Worm (Caenorhabditis elegans) whole organism, late embryonic: ENCODE measurements around the gene ife-1.
A peak's percentile ranks its signal among the peaks of the same experiment; 100 is the strongest.

Experiments
- C38D4.7 ChIP-seq: fragments of 200-800 bp; sonication (Bioruptor generic); optimal IDR thresholded peaks from 2 replicates; lab custom pipeline; 2018; ENCODE audit warnings: mild to moderate bottlenecking, missing genetic modification characterization, moderate library complexity, missing compliant biosample characterization
- K02D7.2 ChIP-seq: sonication (generic microtip); optimal IDR thresholded peaks from 2 replicates; lab custom pipeline; 2017; ENCODE audit warnings: mild to moderate bottlenecking, missing genetic modification characterization, missing compliant biosample characterization
- ahr-1 ChIP-seq: sonication (generic microtip); optimal IDR thresholded peaks from 2 replicates; lab custom pipeline; 2016; ENCODE audit warnings: missing genetic modification characterization, missing compliant biosample characterization
- ceh-19 ChIP-seq: fragments of 200-800 bp; sonication (Bioruptor generic); optimal IDR thresholded peaks from 2 replicates; lab custom pipeline; 2018; ENCODE audit warnings: mild to moderate bottlenecking, missing genetic modification characterization, missing compliant biosample characterization
- ceh-22 ChIP-seq: sonication (generic microtip); optimal IDR thresholded peaks from 2 replicates; lab custom pipeline; 2017; ENCODE audit warnings: missing biosample characterization, missing genetic modification characterization
- ceh-30 ChIP-seq: fragments of 150-350 bp; optimal IDR thresholded peaks from 2 replicates; lab custom pipeline; 2014; ENCODE audit warnings: missing biosample characterization, missing genetic modification characterization
- ceh-6 ChIP-seq: fragments of 200-800 bp; sonication (Bioruptor generic); optimal IDR thresholded peaks from 2 replicates; lab custom pipeline; 2018; ENCODE audit warnings: mild to moderate bottlenecking, missing genetic modification characterization, missing compliant biosample characterization
- ceh-9 ChIP-seq: sonication (generic microtip); optimal IDR thresholded peaks from 2 replicates; lab custom pipeline; 2016; ENCODE audit warnings: mild to moderate bottlenecking, missing genetic modification characterization, inconsistent platforms, missing compliant biosample characterization
- dmd-4 ChIP-seq: sonication (generic microtip); optimal IDR thresholded peaks from 2 replicates; lab custom pipeline; 2016; ENCODE audit warnings: borderline replicate concordance, missing genetic modification characterization, missing compliant biosample characterization
- elt-2 ChIP-seq: sonication (generic microtip); optimal IDR thresholded peaks from 2 replicates; lab custom pipeline; 2016; ENCODE audit warnings: missing genetic modification reagents, missing genetic modification characterization, missing compliant biosample characterization
- ets-4 ChIP-seq: sonication (generic microtip); optimal IDR thresholded peaks from 2 replicates; lab custom pipeline; 2016; ENCODE audit warnings: missing genetic modification characterization, missing compliant biosample characterization
- fax-1 ChIP-seq: sonication (generic microtip); optimal IDR thresholded peaks from 2 replicates; lab custom pipeline; 2016; ENCODE audit warnings: missing genotype, missing genetic modification characterization, missing compliant biosample characterization
- fkh-6 ChIP-seq: sonication (generic microtip); optimal IDR thresholded peaks from 2 replicates; lab custom pipeline; 2016; ENCODE audit warnings: missing genetic modification characterization, missing compliant biosample characterization
- hlh-13 ChIP-seq: fragments of 200-800 bp; sonication (Bioruptor generic); optimal IDR thresholded peaks from 2 replicates; lab custom pipeline; 2018; ENCODE audit warnings: mild to moderate bottlenecking, missing genetic modification characterization, missing compliant biosample characterization
- hlh-15 ChIP-seq: sonication (generic microtip); optimal IDR thresholded peaks from 2 replicates; lab custom pipeline; 2016; ENCODE audit warnings: missing genetic modification characterization, missing compliant biosample characterization
- hlh-30 ChIP-seq: sonication (generic microtip); optimal IDR thresholded peaks from 2 replicates; lab custom pipeline; 2017; ENCODE audit warnings: antibody characterized with exemption, missing genetic modification characterization, missing compliant biosample characterization; ENCODE audit not compliant: insufficient read depth
- hlh-6 ChIP-seq: sonication (generic microtip); optimal IDR thresholded peaks from 2 replicates; lab custom pipeline; 2016; ENCODE audit warnings: missing genotype, missing genetic modification characterization, missing compliant biosample characterization
- hlh-8 ChIP-seq: sonication (generic microtip); optimal IDR thresholded peaks from 2 replicates; lab custom pipeline; 2016; ENCODE audit warnings: missing genotype, missing genetic modification characterization, missing compliant biosample characterization
- lim-6 ChIP-seq: sonication (generic microtip); optimal IDR thresholded peaks from 2 replicates; lab custom pipeline; 2016; ENCODE audit warnings: missing genetic modification characterization, missing compliant biosample characterization
- lin-11 ChIP-seq: fragments of 200-800 bp; sonication (Bioruptor generic); optimal IDR thresholded peaks from 2 replicates; lab custom pipeline; 2018; ENCODE audit warnings: mild to moderate bottlenecking, missing genetic modification characterization, missing compliant biosample characterization
- madf-2 ChIP-seq: sonication (generic microtip); optimal IDR thresholded peaks from 2 replicates; lab custom pipeline; 2017; ENCODE audit warnings: missing genetic modification characterization, missing compliant biosample characterization
- nfya-1 ChIP-seq: sonication (generic microtip); optimal IDR thresholded peaks from 2 replicates; lab custom pipeline; 2017; ENCODE audit warnings: missing genetic modification characterization, mild to moderate bottlenecking, missing compliant biosample characterization, antibody characterized with exemption, moderate library complexity
- npax-4 ChIP-seq: sonication (generic microtip); optimal IDR thresholded peaks from 2 replicates; lab custom pipeline; 2016; ENCODE audit warnings: missing genetic modification characterization, missing compliant biosample characterization
- pha-4 ChIP-seq: fragments of 150-350 bp; optimal IDR thresholded peaks from 2 replicates; lab custom pipeline; 2018; ENCODE audit warnings: missing biosample characterization, missing genetic modification reagents, missing genetic modification characterization
- pros-1 ChIP-seq: fragments of 150-350 bp; optimal IDR thresholded peaks from 2 replicates; lab custom pipeline; 2014; ENCODE audit warnings: missing biosample characterization, missing genetic modification reagents, missing genetic modification characterization
- ref-2 ChIP-seq: sonication (generic microtip); optimal IDR thresholded peaks from 2 replicates; lab custom pipeline; 2016; ENCODE audit warnings: missing genetic modification characterization, missing compliant biosample characterization
- rnt-1 ChIP-seq: sonication (generic microtip); optimal IDR thresholded peaks from 2 replicates; lab custom pipeline; 2016; ENCODE audit warnings: missing genetic modification characterization, missing compliant biosample characterization
- sdc-2 ChIP-seq: sonication (generic microtip); optimal IDR thresholded peaks from 2 replicates; lab custom pipeline; 2016; ENCODE audit warnings: missing genotype, missing genetic modification characterization, missing compliant biosample characterization
- sox-4 ChIP-seq: sonication (generic microtip); optimal IDR thresholded peaks from 2 replicates; lab custom pipeline; 2017; ENCODE audit warnings: mild to moderate bottlenecking, missing genetic modification characterization, inconsistent platforms, missing compliant biosample characterization
- syd-9 ChIP-seq: sonication (generic microtip); optimal IDR thresholded peaks from 2 replicates; lab custom pipeline; 2016; ENCODE audit warnings: mild to moderate bottlenecking, missing genetic modification characterization, moderate library complexity, missing compliant biosample characterization
- tbx-2 ChIP-seq: sonication (generic microtip); optimal IDR thresholded peaks from 2 replicates; lab custom pipeline; 2016; ENCODE audit warnings: missing genetic modification characterization, missing compliant biosample characterization
- tbx-7 ChIP-seq: sonication (generic microtip); optimal IDR thresholded peaks from 2 replicates; lab custom pipeline; 2016; ENCODE audit warnings: missing genotype, missing genetic modification characterization, missing compliant biosample characterization
- unc-3 ChIP-seq, 2 experiments: fragments of 200-800 bp in 1 of 2; sonication (Bioruptor generic) in 1 of 2; sonication (generic microtip) in 1 of 2; conservative IDR thresholded peaks in 1 of 2; optimal IDR thresholded peaks in 1 of 2; 2 replicates each; pipeline versions ENCODE4 v1.3.6 to Lab custom; 2016 to 2022; ENCODE audit warnings: missing compliant biosample characterization in 2 of 2, missing genetic modification characterization in 2 of 2, missing genetic modification reagents in 1 of 2
- unc-42 ChIP-seq: sonication (generic microtip); optimal IDR thresholded peaks from 2 replicates; lab custom pipeline; 2016; ENCODE audit warnings: missing genotype, missing genetic modification characterization, missing compliant biosample characterization
- unc-86 ChIP-seq: sonication (generic microtip); optimal IDR thresholded peaks from 2 replicates; lab custom pipeline; 2016; ENCODE audit warnings: missing genetic modification characterization, missing compliant biosample characterization

Gene ife-1

DNA sequence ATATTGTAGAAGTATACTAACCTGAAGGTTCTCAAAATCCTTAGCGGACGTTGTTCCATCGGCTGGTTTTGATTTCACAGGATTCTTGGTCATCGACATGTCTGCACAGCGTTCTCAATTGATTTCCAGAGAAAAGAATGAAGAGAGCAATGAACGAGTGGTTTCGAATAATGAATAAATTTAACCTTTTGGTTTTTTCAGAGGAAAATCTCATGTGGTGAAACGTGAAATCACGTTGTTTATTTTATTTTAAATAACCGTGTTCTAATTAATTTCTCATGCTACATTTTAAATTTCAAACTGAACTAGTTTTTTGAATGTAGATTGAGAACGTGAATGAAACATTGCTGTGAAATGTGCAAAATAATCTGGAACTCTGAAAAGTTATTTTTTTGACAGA is 37.0 kb downstream of the ife-1 start, which contains the start of gene T03F6.6:
TSS of gene T03F6.6 (minus strand) at position 101 of the 400 bp plus-strand sequence.
- no peak for TF ChIP-seq fax-1 (tag; lab: Kevin White, UChicago)
- TF ChIP-seq tbx-2 (tag; lab: Kevin White, UChicago) = no peak
- TF ChIP-seq C38D4.7 = no peak
- no peak for TF ChIP-seq fkh-6 (tag; lab: Kevin White, UChicago)
- TF ChIP-seq lim-6 (tag; lab: Kevin White, UChicago) = no peak
- no peak for TF ChIP-seq syd-9 (tag; lab: Kevin White, UChicago)
- TF ChIP-seq ceh-6 (GFP tag; lab: Kevin White, UChicago) = no peak
- TF ChIP-seq npax-4 (tag; lab: Kevin White, UChicago) = no peak
- no peak for TF ChIP-seq sox-4 (tag; lab: Kevin White, UChicago)
- TF ChIP-seq unc-3 (GFP tag; conservative IDR thresholded peaks at IDR 0.05; lab: Robert Waterston, UW) = no peak
- TF ChIP-seq unc-3 (tag; optimal IDR thresholded peaks at IDR 0.05; lab: Kevin White, UChicago) = no peak
- TF ChIP-seq ahr-1 = no peak
- no peak for TF ChIP-seq ceh-19 (GFP tag; lab: Kevin White, UChicago)
- no peak for TF ChIP-seq sdc-2 (tag; lab: Kevin White, UChicago)
- no peak for TF ChIP-seq dmd-4 (tag; lab: Kevin White, UChicago)
- no peak for TF ChIP-seq hlh-13 (GFP tag; lab: Kevin White, UChicago)
- no peak for TF ChIP-seq ceh-9 (tag; lab: Kevin White, UChicago)
- no peak for TF ChIP-seq hlh-15 (tag; lab: Kevin White, UChicago)
- no peak for TF ChIP-seq hlh-30 (tag; lab: Kevin White, UChicago)

DNA sequence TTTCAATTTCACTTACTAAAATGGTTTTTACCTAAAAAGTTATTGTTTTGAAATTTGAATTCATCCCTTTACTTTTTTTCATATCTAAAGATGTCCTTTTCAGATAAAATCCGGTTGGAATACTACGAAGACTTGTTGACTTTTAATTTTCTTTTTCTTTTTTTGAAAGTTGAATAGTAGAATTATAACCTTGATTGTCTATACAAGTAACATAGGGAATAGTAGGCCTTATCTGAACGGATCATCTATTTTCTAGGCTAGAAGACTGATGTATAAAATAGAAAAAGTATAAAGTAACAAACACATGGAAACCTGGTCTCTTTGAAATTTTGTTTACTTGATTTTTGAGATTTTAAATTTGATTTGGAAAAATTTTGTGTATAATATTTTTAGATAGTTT is 37.7 kb downstream of the ife-1 start:
- TF ChIP-seq ahr-1 (no peak), sdc-2 (tag; lab: Kevin White, UChicago) (no peak), rnt-1 (no peak), ceh-6 (GFP tag; lab: Kevin White, UChicago) (no peak)

DNA sequence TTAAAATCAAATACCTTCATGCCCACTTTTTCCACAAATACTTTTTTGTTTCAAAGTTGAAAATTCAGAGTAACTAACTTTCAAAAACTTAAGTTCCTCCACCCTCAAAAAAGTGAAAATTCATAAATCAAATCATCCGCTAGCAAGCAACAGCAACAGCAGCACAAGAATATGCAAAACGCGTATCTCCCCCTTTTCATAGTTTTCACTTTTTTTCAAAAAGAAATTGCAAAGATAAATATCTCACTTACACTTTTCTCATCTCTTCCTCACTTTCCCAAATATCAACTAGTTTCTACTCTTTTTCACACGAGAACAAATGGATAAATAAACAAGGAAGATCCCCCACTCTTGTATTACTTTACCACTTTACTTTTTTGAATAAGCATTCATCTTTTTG is 38.5 kb downstream of the ife-1 start:
- TF ChIP-seq unc-42 (tag; lab: Kevin White, UChicago) (peak; percentile 26), nfya-1 (tag; lab: Kevin White, UChicago) (no peak)

DNA sequence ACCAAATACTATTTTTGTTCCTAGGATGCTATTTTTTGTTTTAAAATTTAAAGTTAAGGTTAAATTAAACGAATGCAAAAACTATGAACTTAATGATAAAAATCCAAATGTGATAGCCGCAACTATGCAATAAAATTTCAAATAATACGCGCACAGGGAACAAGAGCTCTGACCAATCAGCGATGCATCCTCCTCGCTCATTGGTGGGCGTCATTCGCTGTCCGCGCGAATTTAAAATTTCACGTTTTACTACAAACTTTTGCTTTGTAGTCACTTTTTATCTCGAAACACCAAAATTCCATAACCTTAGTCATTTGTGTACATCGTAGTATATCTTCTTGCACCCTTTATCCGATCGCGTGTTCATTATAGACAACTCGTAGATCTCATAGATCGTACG is 39.9 kb downstream of the ife-1 start:
- TF ChIP-seq ref-2 (tag; lab: Kevin White, UChicago) = no peak
- TF ChIP-seq hlh-8 = no peak
- TF ChIP-seq nfya-1 (tag; lab: Kevin White, UChicago) = peak; percentile 58

DNA sequence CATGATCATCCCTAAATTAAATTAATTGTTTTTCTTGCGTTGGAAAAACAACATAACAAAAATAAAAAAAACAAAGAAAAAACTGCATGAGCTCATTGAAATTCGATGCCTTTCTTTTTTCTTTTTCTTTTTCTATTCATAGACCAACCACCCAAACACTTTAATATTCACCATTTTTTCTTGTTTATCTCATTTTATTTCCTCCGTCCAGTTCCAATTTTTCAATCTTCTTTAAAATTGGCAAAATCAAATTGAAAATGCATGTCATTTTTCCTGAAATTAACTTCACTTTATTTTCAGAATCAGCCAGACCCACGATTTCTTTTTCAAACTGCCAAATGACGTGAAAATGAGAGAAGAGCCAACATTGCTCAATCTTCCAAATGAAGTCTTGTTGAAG is 42.6 kb downstream of the ife-1 start, which contains the start of gene T03F6.4:
TSS of gene T03F6.4 (plus strand) at position 301 of the 400 bp plus-strand sequence.
- no peak for TF ChIP-seq tbx-2 (tag; lab: Kevin White, UChicago)
- no peak for TF ChIP-seq K02D7.2 (tag; lab: Kevin White, UChicago)
- no peak for TF ChIP-seq lin-11
- no peak for TF ChIP-seq rnt-1
- TF ChIP-seq pros-1 (tag; lab: Kevin White, UChicago) = no peak
- TF ChIP-seq ets-4 (tag; lab: Kevin White, UChicago) = no peak
- no peak for TF ChIP-seq pha-4 (tag; lab: Kevin White, UChicago)
- no peak for TF ChIP-seq ceh-19 (GFP tag; lab: Kevin White, UChicago)
- no peak for TF ChIP-seq hlh-30 (tag; lab: Kevin White, UChicago)
- TF ChIP-seq ceh-22 (tag; lab: Kevin White, UChicago) = no peak
- TF ChIP-seq tbx-7 (tag; lab: Kevin White, UChicago) = no peak
- TF ChIP-seq elt-2 (tag; lab: Kevin White, UChicago) = no peak
- TF ChIP-seq unc-86 (tag; lab: Kevin White, UChicago) = no peak
- TF ChIP-seq madf-2 = no peak
- TF ChIP-seq hlh-6 (tag; lab: Kevin White, UChicago) = no peak
- TF ChIP-seq ceh-30 (tag; lab: Kevin White, UChicago) = no peak
